Fruit fly (Drosophila melanogaster) whole organism, embryonic: ENCODE measurements around the gene CG7766.

ENCODE experiments used
- Adf1 ChIP-seq: fragments of 200-800 bp; sonication (Bioruptor generic); IDR thresholded peaks from 2 replicates; pipeline ENCODE4 v1.3.6; 2022; ENCODE audit warnings: missing biosample characterization, missing genetic modification characterization
- Aef1 ChIP-seq: fragments of 200-800 bp; sonication (Bioruptor generic); IDR thresholded peaks from 3 replicates; pipeline ENCODE4 v1.3.6; 2022; ENCODE audit warnings: missing biosample characterization, missing genetic modification characterization
- B-H1 ChIP-seq: fragments of 200-800 bp; sonication (Bioruptor generic); IDR thresholded peaks from 3 replicates; pipeline ENCODE4 v1.3.6; 2022; ENCODE audit warnings: missing biosample characterization, missing genetic modification characterization
- CG11398 ChIP-seq: fragments of 200-800 bp; sonication (Bioruptor generic); optimal IDR thresholded peaks from 2 replicates; lab custom pipeline; 2016; ENCODE audit warnings: missing biosample characterization, missing genetic modification characterization
- CG12299 ChIP-seq: fragments of 200-800 bp; sonication (Bioruptor generic); optimal IDR thresholded peaks from 2 replicates; lab custom pipeline; 2018; ENCODE audit warnings: missing biosample characterization, mild to moderate bottlenecking, missing genetic modification characterization
- CG2129 ChIP-seq: fragments of 200-800 bp; sonication (Bioruptor generic); IDR thresholded peaks from 2 replicates; pipeline ENCODE4 v1.3.6; 2022; ENCODE audit warnings: missing biosample characterization, missing genetic modification characterization; ENCODE audit not compliant: partially characterized antibody
- CG31365 ChIP-seq: fragments of 200-800 bp; sonication (Bioruptor generic); optimal IDR thresholded peaks from 2 replicates; lab custom pipeline; 2018; ENCODE audit warnings: missing biosample characterization, mild to moderate bottlenecking, missing genetic modification characterization
- CG3281 ChIP-seq: fragments of 200-800 bp; sonication (Bioruptor generic); optimal IDR thresholded peaks from 3 replicates; lab custom pipeline; 2017; ENCODE audit warnings: missing biosample characterization, mild to moderate bottlenecking, missing genetic modification characterization
- CG43689 ChIP-seq: fragments of 200-800 bp; sonication (Bioruptor generic); IDR thresholded peaks from 2 replicates; pipeline ENCODE4 v1.3.6; 2022; ENCODE audit warnings: missing biosample characterization, missing genetic modification characterization
- CG4707 ChIP-seq: fragments of 200-800 bp; sonication (Bioruptor generic); optimal IDR thresholded peaks from 2 replicates; lab custom pipeline; 2018; ENCODE audit warnings: missing biosample characterization, mild to moderate bottlenecking, missing genetic modification characterization, moderate library complexity
- CG4730 ChIP-seq: fragments of 200-800 bp; sonication (Bioruptor generic); IDR thresholded peaks from 2 replicates; pipeline ENCODE4 v1.3.6; 2022; ENCODE audit warnings: missing biosample characterization, missing genetic modification characterization
- CG5180 ChIP-seq: fragments of 200-800 bp; sonication (Bioruptor generic); optimal IDR thresholded peaks from 3 replicates; lab custom pipeline; 2017; ENCODE audit warnings: missing biosample characterization, missing genetic modification characterization, mild to moderate bottlenecking, moderate library complexity, missing genetic modification reagents
- CG6791 ChIP-seq: fragments of 200-800 bp; sonication (Bioruptor generic); IDR thresholded peaks from 3 replicates; pipeline ENCODE4 v1.3.6; 2022; ENCODE audit warnings: missing biosample characterization, missing genetic modification characterization; ENCODE audit not compliant: partially characterized antibody
- CG7963 ChIP-seq: fragments of 200-800 bp; sonication (Bioruptor generic); IDR thresholded peaks from 3 replicates; pipeline ENCODE4 v1.3.6; 2022; ENCODE audit warnings: missing biosample characterization, missing genetic modification characterization; ENCODE audit not compliant: partially characterized antibody
- CG8290 ChIP-seq, 3 experiments: fragments of 200-800 bp; sonication (Bioruptor generic); optimal IDR thresholded peaks; 2 replicates each; lab custom pipeline; 2016 to 2019; ENCODE audit warnings: missing biosample characterization in 3 of 3, missing genetic modification characterization in 3 of 3, mild to moderate bottlenecking in 2 of 3, moderate library complexity in 1 of 3
- CG9797 ChIP-seq: fragments of 200-800 bp; sonication (Bioruptor generic); optimal IDR thresholded peaks from 3 replicates; lab custom pipeline; 2018; ENCODE audit warnings: missing biosample characterization, mild to moderate bottlenecking, missing genetic modification characterization
- Chrac-16 ChIP-seq: fragments of 200-800 bp; sonication (Bioruptor generic); optimal IDR thresholded peaks from 3 replicates; lab custom pipeline; 2016; ENCODE audit warnings: missing biosample characterization, missing genetic modification characterization
- Dek ChIP-seq: fragments of 200-800 bp; sonication (Bioruptor generic); optimal IDR thresholded peaks from 3 replicates; lab custom pipeline; 2019; ENCODE audit warnings: missing biosample characterization, mild to moderate bottlenecking, missing genetic modification characterization, moderate library complexity
- Ets97D ChIP-seq: fragments of 200-800 bp; sonication (Bioruptor generic); optimal IDR thresholded peaks from 3 replicates; lab custom pipeline; 2016; ENCODE audit warnings: missing biosample characterization, missing genetic modification characterization
- GATAe ChIP-seq: fragments of 200-800 bp; sonication (Bioruptor generic); conservative IDR thresholded peaks from 2 replicates; pipeline ENCODE4 v1.3.6; 2022; ENCODE audit warnings: missing biosample characterization, missing genetic modification characterization
- Hr78 ChIP-seq, 2 experiments: fragments of 200-800 bp in 1 of 2; fragments of >200 bp in 1 of 2; sonication (Bioruptor generic) in 1 of 2; optimal IDR thresholded peaks; 2 replicates each; lab custom pipeline; 2017 to 2019; ENCODE audit warnings: missing biosample characterization in 2 of 2, missing genetic modification characterization in 2 of 2, mild to moderate bottlenecking in 1 of 2, moderate library complexity in 1 of 2
- Jarid2 ChIP-seq: fragments of 200-800 bp; sonication (Bioruptor generic); optimal IDR thresholded peaks from 3 replicates; lab custom pipeline; 2017; ENCODE audit warnings: mild to moderate bottlenecking, missing biosample characterization, missing genetic modification reagents, missing genetic modification characterization
- Meics ChIP-seq: fragments of 200-800 bp; sonication (Bioruptor generic); optimal IDR thresholded peaks from 2 replicates; lab custom pipeline; 2017; ENCODE audit warnings: missing biosample characterization, mild to moderate bottlenecking, missing genetic modification characterization
- Neu2 ChIP-seq: fragments of 200-800 bp; sonication (Bioruptor generic); optimal IDR thresholded peaks from 3 replicates; lab custom pipeline; 2016; ENCODE audit warnings: missing biosample characterization, missing genetic modification characterization, borderline replicate concordance
- Optix ChIP-seq: fragments of 200-800 bp; sonication (Bioruptor generic); IDR thresholded peaks from 3 replicates; pipeline ENCODE4 v1.3.6; 2022; ENCODE audit warnings: missing biosample characterization, missing genetic modification characterization
- abd-A ChIP-seq: fragments of 200-800 bp; sonication (Bioruptor generic); optimal IDR thresholded peaks from 3 replicates; lab custom pipeline; 2019; ENCODE audit warnings: missing biosample characterization, mild to moderate bottlenecking, missing genetic modification characterization, moderate library complexity
- ac ChIP-seq: fragments of 200-800 bp; sonication (Bioruptor generic); optimal IDR thresholded peaks from 3 replicates; lab custom pipeline; 2017; ENCODE audit warnings: missing biosample characterization, mild to moderate bottlenecking, missing genetic modification characterization
- bbx ChIP-seq: fragments of 200-800 bp; sonication (Bioruptor generic); IDR thresholded peaks from 2 replicates; pipeline ENCODE4 v1.3.6; 2022; ENCODE audit warnings: missing biosample characterization, missing genetic modification characterization; ENCODE audit not compliant: partially characterized antibody
- croc ChIP-seq: fragments of 200-800 bp; sonication (Bioruptor generic); conservative IDR thresholded peaks from 3 replicates; pipeline ENCODE4 v1.3.6; 2022; ENCODE audit warnings: missing biosample characterization, missing genetic modification characterization
- crp ChIP-seq, 2 experiments: fragments of 200-800 bp; sonication (Bioruptor generic); optimal IDR thresholded peaks; 2 replicates in 1 of 2; 3 replicates in 1 of 2; lab custom pipeline; 2017; ENCODE audit warnings: missing biosample characterization in 2 of 2, missing genetic modification characterization in 2 of 2, mild to moderate bottlenecking in 1 of 2, moderate library complexity in 1 of 2
- cwo ChIP-seq: fragments of 200-800 bp; sonication (Bioruptor generic); optimal IDR thresholded peaks from 3 replicates; lab custom pipeline; 2017; ENCODE audit warnings: missing biosample characterization, missing genetic modification characterization, mild to moderate bottlenecking, moderate library complexity, missing genetic modification reagents
- dmrt99B ChIP-seq: fragments of 200-800 bp; sonication (Bioruptor generic); optimal IDR thresholded peaks from 2 replicates; lab custom pipeline; 2018; ENCODE audit warnings: missing biosample characterization, mild to moderate bottlenecking, missing genetic modification characterization, moderate library complexity
- fd102C ChIP-seq: fragments of 200-800 bp; sonication (Bioruptor generic); optimal IDR thresholded peaks from 2 replicates; lab custom pipeline; 2018; ENCODE audit warnings: missing biosample characterization, mild to moderate bottlenecking, missing genetic modification characterization, moderate library complexity
- fd96Cb ChIP-seq: fragments of 200-800 bp; sonication (Bioruptor generic); optimal IDR thresholded peaks from 2 replicates; lab custom pipeline; 2018; ENCODE audit warnings: missing biosample characterization, mild to moderate bottlenecking, missing genetic modification characterization, moderate library complexity
- gce ChIP-seq: fragments of 200-800 bp; sonication (Bioruptor generic); IDR thresholded peaks from 3 replicates; pipeline ENCODE4 v1.3.6; 2022; ENCODE audit warnings: missing biosample characterization, missing genetic modification characterization
- gsb-n ChIP-seq: fragments of 200-800 bp; sonication (Bioruptor generic); optimal IDR thresholded peaks from 3 replicates; lab custom pipeline; 2018; ENCODE audit warnings: missing biosample characterization, mild to moderate bottlenecking, missing genetic modification characterization
- hbn ChIP-seq: fragments of 200-800 bp; sonication (Bioruptor generic); IDR thresholded peaks from 2 replicates; pipeline ENCODE4 v1.3.6; 2022; ENCODE audit warnings: missing biosample characterization, missing genetic modification characterization; ENCODE audit not compliant: partially characterized antibody
- kah ChIP-seq: fragments of 200-800 bp; sonication (Bioruptor generic); optimal IDR thresholded peaks from 2 replicates; lab custom pipeline; 2018; ENCODE audit warnings: missing biosample characterization, mild to moderate bottlenecking, missing genetic modification characterization
- knrl ChIP-seq: fragments of 200-800 bp; sonication (Bioruptor generic); IDR thresholded peaks from 3 replicates; pipeline ENCODE4 v1.3.6; 2022; ENCODE audit warnings: missing biosample characterization, missing genetic modification characterization; ENCODE audit not compliant: partially characterized antibody
- lilli ChIP-seq: fragments of 200-800 bp; sonication (Bioruptor generic); optimal IDR thresholded peaks from 3 replicates; lab custom pipeline; 2016; ENCODE audit warnings: missing biosample characterization, missing genetic modification characterization
- phol ChIP-seq: fragments of 200-800 bp; sonication (Bioruptor generic); optimal IDR thresholded peaks from 3 replicates; lab custom pipeline; 2018; ENCODE audit warnings: missing biosample characterization, mild to moderate bottlenecking, missing genetic modification characterization, moderate library complexity
- prd ChIP-seq, 3 experiments: fragments of >200 bp in 2 of 3; fragments of 200-800 bp in 1 of 3; sonication (Bioruptor generic) in 1 of 3; optimal IDR thresholded peaks in 2 of 3; IDR thresholded peaks in 1 of 3; 2 replicates in 2 of 3; 3 replicates in 1 of 3; pipeline versions ENCODE4 v1.3.6 to Lab custom; 2017 to 2022; ENCODE audit warnings: missing biosample characterization in 1 of 3, missing genetic modification characterization in 1 of 3
- pum ChIP-seq: fragments of 200-800 bp; sonication (Bioruptor generic); optimal IDR thresholded peaks from 2 replicates; lab custom pipeline; 2016; ENCODE audit warnings: missing biosample characterization, missing genetic modification characterization
- scrt ChIP-seq: fragments of 200-800 bp; sonication (Bioruptor generic); optimal IDR thresholded peaks from 2 replicates; lab custom pipeline; 2018; ENCODE audit warnings: missing biosample characterization, mild to moderate bottlenecking, missing genetic modification characterization, moderate library complexity
- sima ChIP-seq: fragments of 200-800 bp; sonication (Bioruptor generic); optimal IDR thresholded peaks from 2 replicates; lab custom pipeline; 2016; ENCODE audit warnings: missing biosample characterization, missing genetic modification characterization
- ssp ChIP-seq: fragments of 200-800 bp; sonication (Bioruptor generic); IDR thresholded peaks from 2 replicates; pipeline ENCODE4 v1.3.6; 2022; ENCODE audit warnings: missing biosample characterization, missing genetic modification characterization
- unc-4 ChIP-seq: fragments of 200-800 bp; sonication (Bioruptor generic); IDR thresholded peaks from 2 replicates; pipeline ENCODE4 v1.3.6; 2022; ENCODE audit warnings: missing biosample characterization, missing genetic modification characterization; ENCODE audit not compliant: partially characterized antibody

CG7766 gene

dm6 chrX:9047725-9048384 is 55.7 kb downstream of the CG7766 start (continued):
- TF ChIP-seq Dek (tag; lab: Kevin White, UChicago) (peak; percentile 36), CG9797 (no peak), CG3281 (no peak), cwo (GFP tag; lab: Kevin White, UChicago) (no peak), croc (GFP tag; lab: Robert Waterston, UW) (peak; percentile 60; the same call in 2 of the 3 replicates), Neu2 (GFP tag; lab: Kevin White, UChicago) (no peak), gce (GFP tag; lab: Robert Waterston, UW) (no peak), phol (tag; lab: Kevin White, UChicago) (peak; percentile 86), Optix (GFP tag; lab: Robert Waterston, UW) (no peak), Adf1 (GFP tag; lab: Robert Waterston, UW) (peak; percentile 76), sima (GFP tag; lab: Kevin White, UChicago) (no peak), CG12299 (tag; lab: Kevin White, UChicago) (peak; percentile 44), Meics (GFP tag; lab: Kevin White, UChicago) (peak; percentile 29), fd96Cb (tag; lab: Kevin White, UChicago) (peak; percentile 77), CG11398 (GFP tag; lab: Kevin White, UChicago) (no peak), Ets97D (GFP tag; lab: Kevin White, UChicago) (no peak), dmrt99B (peak; percentile 87), ac (GFP tag; lab: Kevin White, UChicago) (peak; percentile 29), CG31365 (tag; lab: Kevin White, UChicago) (no peak), Chrac-16 (GFP tag; lab: Kevin White, UChicago) (peak; percentile 44), hbn (GFP tag; lab: Robert Waterston, UW) (no peak), crp (GFP tag; optimal IDR thresholded peaks at IDR 0.05; lab: Kevin White, UChicago) (peak in 1 of 2 experiments; percentile 4), prd (optimal IDR thresholded peaks at IDR 0.05; lab: Kevin White, UChicago) (no peak), prd (GFP tag; IDR thresholded peaks at IDR 0.05; lab: Robert Waterston, UW) (peak; percentile 59; the same call in 2 of the 3 replicates), ssp (GFP tag; lab: Robert Waterston, UW) (0 out of 2 replicates have a peak, but pooled peaks have one; percentile 22), bbx (GFP tag; lab: Robert Waterston, UW) (no peak), scrt (GFP tag; lab: Kevin White, UChicago) (no peak), CG43689 (no peak), gsb-n (tag; lab: Kevin White, UChicago) (peak; percentile 91), unc-4 (no peak), pum (GFP tag; lab: Kevin White, UChicago) (peak; percentile 39), Aef1 (GFP tag; lab: Robert Waterston, UW) (no peak), CG4730 (no peak), CG8290 (GFP tag; optimal IDR thresholded peaks at IDR 0.05; lab: Kevin White, UChicago) (peak; percentile 46), CG8290 (tag; optimal IDR thresholded peaks at IDR 0.05; lab: Kevin White, UChicago) (no peak), CG5180 (GFP tag; lab: Kevin White, UChicago) (peak; percentile 14), CG6791 (GFP tag; lab: Robert Waterston, UW) (no peak), knrl (GFP tag; lab: Robert Waterston, UW) (no peak), CG4707 (GFP tag; lab: Kevin White, UChicago) (peak; percentile 13), Jarid2 (GFP tag; lab: Kevin White, UChicago) (peak; percentile 22), fd102C (GFP tag; lab: Kevin White, UChicago) (no peak), GATAe (no peak), CG2129 (no peak), kah (peak; percentile 31), Hr78 (GFP tag; optimal IDR thresholded peaks at IDR 0.05; lab: Kevin White, UChicago) (peak in 1 of 2 experiments; percentile 98), lilli (GFP tag; lab: Kevin White, UChicago) (peak; percentile 34), B-H1 (GFP tag; lab: Robert Waterston, UW) (no peak), CG7963 (GFP tag; lab: Robert Waterston, UW) (no peak), abd-A (tag; lab: Kevin White, UChicago) (no peak)
